Fruit fly (Drosophila melanogaster): ENCODE measurements around the gene CG43321.

Gene CG43321

dm6 chr2L:7042150-7042811 lies 30.2 kb downstream of the CG43321 start (continued):
- TF ChIP-seq spab (GFP tag; optimal IDR thresholded peaks at IDR 0.05) (no peak), Sox14 (GFP tag; optimal IDR thresholded peaks at IDR 0.05) (peak; percentile 13), Hr4 (GFP tag; optimal IDR thresholded peaks at IDR 0.05) (peak; percentile 77), fkh (GFP tag; optimal IDR thresholded peaks at IDR 0.05) (no peak), Smox (GFP tag; optimal IDR thresholded peaks at IDR 0.05) (peak; percentile 19), OdsH (GFP tag; optimal IDR thresholded peaks at IDR 0.05) (peak; percentile 30), CG7368 (GFP tag; optimal IDR thresholded peaks at IDR 0.05) (no peak), dsx (GFP tag; optimal IDR thresholded peaks at IDR 0.05; ENCODE audit: poor library complexity, severe bottlenecking) (no peak), CG11294 (GFP tag; IDR thresholded peaks at IDR 0.05) (peak; percentile 28; the same call in 1 of the 2 replicates), fd59A (GFP tag; optimal IDR thresholded peaks at IDR 0.05) (peak; percentile 18), Lpt (GFP tag; optimal IDR thresholded peaks at IDR 0.05) (peak; percentile 33), dac (GFP tag; optimal IDR thresholded peaks at IDR 0.05) (peak; percentile 20), CG10669 (GFP tag; optimal IDR thresholded peaks at IDR 0.05) (no peak), net (GFP tag; optimal IDR thresholded peaks at IDR 0.05) (peak; percentile 39), CG8632 (GFP tag; optimal IDR thresholded peaks at IDR 0.05) (no peak), CG31627 (GFP tag; optimal IDR thresholded peaks at IDR 0.05) (peak; percentile 42), Blimp-1 (GFP tag; optimal IDR thresholded peaks at IDR 0.05) (peak; percentile 20), CG10631 (GFP tag; optimal IDR thresholded peaks at IDR 0.05) (peak; percentile 9), achi (GFP tag; optimal IDR thresholded peaks at IDR 0.05) (peak; percentile 100), acj6 (GFP tag; optimal IDR thresholded peaks at IDR 0.05) (peak; percentile 30), Eip75B (GFP tag; optimal IDR thresholded peaks at IDR 0.05) (peak; percentile 50), Ets96B (tag; optimal IDR thresholded peaks at IDR 0.05) (no peak), esn (GFP tag; optimal IDR thresholded peaks at IDR 0.05) (peak; percentile 47)

- TF ChIP-seq Sox102F (GFP tag; optimal IDR thresholded peaks at IDR 0.05) (peak; percentile 53), Hr39 (GFP tag; optimal IDR thresholded peaks at IDR 0.05) (peak; percentile 58), ss (GFP tag; optimal IDR thresholded peaks at IDR 0.05) (peak in 1 of 2 experiments; percentile 25), Met (GFP tag; optimal IDR thresholded peaks at IDR 0.05) (peak; percentile 66), CG11902 (GFP tag; optimal IDR thresholded peaks at IDR 0.05) (peak; percentile 3), vri (GFP tag; optimal IDR thresholded peaks at IDR 0.05) (peak; percentile 79), CG11762 (GFP tag; optimal IDR thresholded peaks at IDR 0.05; ENCODE audit: insufficient read depth) (no peak), CG6276 (GFP tag; optimal IDR thresholded peaks at IDR 0.05) (peak; percentile 35), CG10631 (GFP tag; optimal IDR thresholded peaks at IDR 0.05) (peak; percentile 29), spab (GFP tag; optimal IDR thresholded peaks at IDR 0.05) (no peak), CG8632 (GFP tag; optimal IDR thresholded peaks at IDR 0.05) (peak; percentile 28), CG1621 (tag; optimal IDR thresholded peaks at IDR 0.05) (no peak), fkh (GFP tag; optimal IDR thresholded peaks at IDR 0.05) (peak; percentile 92), Sox14 (GFP tag; optimal IDR thresholded peaks at IDR 0.05) (peak; percentile 49), CG7368 (GFP tag; optimal IDR thresholded peaks at IDR 0.05) (no peak), topi (GFP tag; optimal IDR thresholded peaks at IDR 0.05) (peak; percentile 67), CG10669 (GFP tag; optimal IDR thresholded peaks at IDR 0.05) (peak; percentile 29), Ets96B (tag; optimal IDR thresholded peaks at IDR 0.05) (no peak), CG34406 (GFP tag; optimal IDR thresholded peaks at IDR 0.05) (peak; percentile 32), fd59A (GFP tag; optimal IDR thresholded peaks at IDR 0.05) (peak; percentile 20), achi (GFP tag; optimal IDR thresholded peaks at IDR 0.05) (peak; percentile 28), Lpt (GFP tag; optimal IDR thresholded peaks at IDR 0.05) (no peak), Eip78C (GFP tag) (peak; percentile 86), cyc (GFP tag; optimal IDR thresholded peaks at IDR 0.05) (peak; percentile 57), Hr38 (GFP tag; optimal IDR thresholded peaks at IDR 0.05) (no peak), CG31627 (GFP tag; optimal IDR thresholded peaks at IDR 0.05) (peak; percentile 50), CG15336 (GFP tag; IDR thresholded peaks at IDR 0.05) (0 out of 2 replicates have a peak, but pooled peaks have one; percentile 23), CG8119 (GFP tag; IDR thresholded peaks at IDR 0.05) (no peak), CG6163 (GFP tag; IDR thresholded peaks at IDR 0.05) (peak; percentile 32; the same call in 2 of the 3 replicates), Smox (GFP tag; optimal IDR thresholded peaks at IDR 0.05) (peak; percentile 61), CG6854 (GFP tag; optimal IDR thresholded peaks at IDR 0.05) (no peak), Eip93F (GFP tag; optimal IDR thresholded peaks at IDR 0.05) (peak; percentile 22), lz (GFP tag; optimal IDR thresholded peaks at IDR 0.05) (peak; percentile 55), CG3032 (tag; optimal IDR thresholded peaks at IDR 0.05) (peak; percentile 20), CG8319 (GFP tag; optimal IDR thresholded peaks at IDR 0.05) (peak; percentile 16)
These were observed 31.2 kb downstream of the CG43321 start for dm6 chr2L:7043039-7043905.
